Worm (Caenorhabditis elegans) whole organism, L2 larva: Measurements from ENCODE around the gene F09C6.3.

Experiments used
- alr-1 ChIP-seq: fragments of 150-350 bp; optimal IDR thresholded peaks from 2 replicates; lab custom pipeline; 2014; ENCODE audit warnings: missing biosample characterization, missing genetic modification characterization
- egl-27 ChIP-seq: sonication (generic microtip); optimal IDR thresholded peaks from 3 replicates; lab custom pipeline; 2017; ENCODE audit warnings: missing biosample characterization, missing genetic modification reagents, missing genetic modification characterization
- lin-13 ChIP-seq: fragments of 150-350 bp; optimal IDR thresholded peaks from 2 replicates; lab custom pipeline; 2014; ENCODE audit warnings: missing biosample characterization, missing genetic modification reagents, missing genetic modification characterization
- lsy-2 ChIP-seq, 2 experiments: fragments of 150-350 bp in 1 of 2; sonication (generic microtip) in 1 of 2; optimal IDR thresholded peaks; 2 replicates each; lab custom pipeline; 2014 to 2017; ENCODE audit warnings: missing biosample characterization in 2 of 2, missing genetic modification characterization in 2 of 2
- nhr-10 ChIP-seq: sonication (generic microtip); optimal IDR thresholded peaks from 2 replicates; lab custom pipeline; 2017; ENCODE audit warnings: missing biosample characterization, missing genetic modification characterization
- nhr-12 ChIP-seq: fragments of 150-350 bp; optimal IDR thresholded peaks from 2 replicates; lab custom pipeline; 2014; ENCODE audit warnings: missing biosample characterization, missing genetic modification characterization
- nhr-237 ChIP-seq: fragments of 150-350 bp; optimal IDR thresholded peaks from 2 replicates; lab custom pipeline; 2014; ENCODE audit warnings: missing biosample characterization, missing genetic modification characterization
- nhr-77 ChIP-seq: fragments of 150-350 bp; optimal IDR thresholded peaks from 2 replicates; lab custom pipeline; 2014; ENCODE audit warnings: missing biosample characterization, missing genetic modification characterization
- sma-9 ChIP-seq, 2 experiments: fragments of 150-350 bp in 1 of 2; sonication (generic microtip) in 1 of 2; optimal IDR thresholded peaks; 2 replicates each; lab custom pipeline; 2014 to 2016; ENCODE audit warnings: missing genetic modification characterization in 2 of 2, mild to moderate bottlenecking in 1 of 2, missing biosample characterization in 1 of 2, missing compliant biosample characterization in 1 of 2, missing genetic modification reagents in 1 of 2, moderate library complexity in 1 of 2
- snpc-4 ChIP-seq: fragments of 150-350 bp; optimal IDR thresholded peaks from 2 replicates; lab custom pipeline; 2014; ENCODE audit warnings: missing biosample characterization, missing genetic modification characterization
- unc-62 ChIP-seq: fragments of 150-350 bp; optimal IDR thresholded peaks from 2 replicates; lab custom pipeline; 2014; ENCODE audit warnings: missing biosample characterization, missing genetic modification reagents, missing genetic modification characterization
- ztf-11 ChIP-seq: sonication (generic microtip); optimal IDR thresholded peaks from 2 replicates; lab custom pipeline; 2017; ENCODE audit warnings: missing biosample characterization, missing genetic modification characterization

DNA sequence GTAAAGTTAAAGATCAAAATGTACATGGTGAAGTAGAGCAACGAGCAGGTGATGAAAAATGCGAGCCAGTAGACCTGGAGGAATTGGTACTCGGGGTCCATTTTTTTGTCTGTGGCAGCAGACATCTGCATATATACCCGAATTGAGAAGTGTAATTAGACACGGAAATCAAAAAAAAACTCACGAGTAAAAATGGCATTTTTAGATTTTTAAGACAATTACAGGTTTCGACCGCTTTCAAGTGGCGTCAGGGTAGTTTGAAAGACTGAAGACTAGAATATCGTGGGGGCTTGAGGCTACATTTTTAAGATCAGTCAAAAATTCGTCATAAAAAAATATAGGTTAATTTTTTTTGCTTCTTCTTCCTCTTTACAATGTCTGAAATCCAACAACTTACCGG, 22.8 kb upstream of the F09C6.3 start, which contains the start of gene srd-68:
- TF ChIP-seq egl-27 (tag; lab: Kevin White, UChicago), result no peak
- no peak for TF ChIP-seq unc-62 (GFP tag; lab: Kevin White, UChicago)
- no peak for TF ChIP-seq lin-13 (GFP tag; lab: Kevin White, UChicago)
- no peak for TF ChIP-seq snpc-4 (tag; lab: Kevin White, UChicago)
- TF ChIP-seq nhr-237 (tag; lab: Kevin White, UChicago), result no peak
- no peak for TF ChIP-seq ztf-11 (tag; lab: Kevin White, UChicago)
- TF ChIP-seq lsy-2 (tag; optimal IDR thresholded peaks at IDR 0.05; lab: Kevin White, UChicago), result no peak
- no peak for TF ChIP-seq sma-9 (GFP tag; optimal IDR thresholded peaks at IDR 0.05; lab: Kevin White, UChicago)
- TF ChIP-seq sma-9 (tag; optimal IDR thresholded peaks at IDR 0.05; lab: Kevin White, UChicago), result no peak
- TF ChIP-seq nhr-12 (tag; lab: Kevin White, UChicago), result no peak
- TF ChIP-seq nhr-10 (tag; lab: Kevin White, UChicago), result no peak
- no peak for TF ChIP-seq nhr-77 (tag; lab: Kevin White, UChicago)
- no peak for TF ChIP-seq alr-1 (tag; lab: Kevin White, UChicago)
